Worm (Caenorhabditis elegans) whole organism, L4/young adult: ENCODE measurements around the gene R13H4.6.

Experiments used
- W03F9.2 ChIP-seq: fragments of 150-350 bp; optimal IDR thresholded peaks from 2 replicates; lab custom pipeline; 2014; ENCODE audit warnings: missing biosample characterization, missing genetic modification characterization
- dao-5 ChIP-seq: sonication (generic microtip); optimal IDR thresholded peaks from 2 replicates; lab custom pipeline; 2016; ENCODE audit warnings: missing genotype, missing genetic modification characterization, moderate library complexity, missing compliant biosample characterization
- him-1 ChIP-seq: sonication (generic microtip); optimal IDR thresholded peaks from 2 replicates; lab custom pipeline; 2016; ENCODE audit warnings: missing genotype, missing genetic modification reagents, missing genetic modification characterization, missing compliant biosample characterization

R13H4.6 gene

ce11 chrV:11861880-11862544 lies 905 bp upstream of the R13H4.6 start:
- no peak for TF ChIP-seq him-1 (tag; lab: Kevin White, UChicago)
- no peak for TF ChIP-seq W03F9.2 (tag; lab: Kevin White, UChicago)
- no peak for TF ChIP-seq dao-5

DNA sequence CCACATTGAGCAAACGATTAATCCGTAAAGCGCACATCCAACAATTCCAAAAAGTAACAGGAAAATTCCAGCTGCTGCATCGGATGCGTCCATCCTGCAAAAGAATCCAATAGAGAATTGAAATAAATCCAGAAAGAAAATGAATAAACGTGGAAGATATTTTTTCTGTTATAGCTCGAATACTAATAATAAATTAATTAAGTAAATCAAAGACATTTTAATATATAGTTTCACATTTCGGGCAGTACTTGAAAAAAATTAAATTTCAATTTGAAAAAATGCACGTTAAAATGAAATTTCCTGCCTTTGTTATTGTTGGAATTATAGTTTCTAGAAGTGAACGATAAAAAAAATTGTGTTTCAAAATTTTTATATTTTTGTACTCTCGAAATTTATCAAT lies 5.2 kb downstream of the R13H4.6 start, which contains the start of gene R13H4.7:
Gene R13H4.7 (minus strand): TSS at position 101 of the 400 bp plus-strand sequence.
- TF ChIP-seq dao-5 (no peak), him-1 (tag; lab: Kevin White, UChicago) (no peak), W03F9.2 (tag; lab: Kevin White, UChicago) (no peak)

- TF ChIP-seq him-1 (tag; lab: Kevin White, UChicago) (no peak), W03F9.2 (tag; lab: Kevin White, UChicago) (no peak), dao-5 (no peak)
Measured at ce11 chrV:11875060-11875459, 12.1 kb downstream of the R13H4.6 start, which contains the start of gene sulp-4. Gene sulp-4, plus strand, starts transcription at chrV:11875360.

- TF ChIP-seq W03F9.2 (tag; lab: Kevin White, UChicago), result no peak
- TF ChIP-seq dao-5, result no peak
- no peak for TF ChIP-seq him-1 (tag; lab: Kevin White, UChicago)
Measured at ce11 chrV:11876657-11877056, 13.7 kb downstream of the R13H4.6 start.

- TF ChIP-seq dao-5, result no peak
- no peak for TF ChIP-seq W03F9.2 (tag; lab: Kevin White, UChicago)
- no peak for TF ChIP-seq him-1 (tag; lab: Kevin White, UChicago)
Measured at ce11 chrV:11879732-11880131, 16.8 kb downstream of the R13H4.6 start, which contains the start of gene sulp-5. Gene sulp-5, plus strand, starts transcription at chrV:11880032.

- no peak for TF ChIP-seq W03F9.2 (tag; lab: Kevin White, UChicago)
- no peak for TF ChIP-seq dao-5
- TF ChIP-seq him-1 (tag; lab: Kevin White, UChicago), result no peak
Measured at ce11 chrV:11883215-11883614, 20.3 kb downstream of the R13H4.6 start.

ce11 chrV:11885087-11885486 lies 22.2 kb downstream of the R13H4.6 start:
- TF ChIP-seq W03F9.2 (tag; lab: Kevin White, UChicago) (no peak), dao-5 (no peak), him-1 (tag; lab: Kevin White, UChicago) (no peak)

DNA sequence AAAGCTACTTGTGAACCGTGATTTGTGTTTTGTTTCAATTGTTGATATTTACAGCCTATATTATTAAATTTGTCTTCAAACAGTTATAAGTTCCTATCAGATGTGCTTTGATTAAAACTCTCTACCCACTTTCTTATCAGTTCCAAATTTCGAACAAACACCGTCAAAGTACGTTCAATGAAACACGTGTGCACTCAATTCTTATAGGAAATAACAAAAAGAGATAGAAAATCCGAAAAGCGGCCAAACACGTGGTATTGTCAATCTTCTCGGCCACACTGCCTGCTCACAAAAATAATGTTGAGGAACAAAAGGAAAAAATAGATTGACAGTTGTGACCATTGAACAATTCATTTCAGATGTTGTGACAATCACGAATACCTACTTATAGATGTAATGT lies 23.0 kb downstream of the R13H4.6 start:
- TF ChIP-seq W03F9.2 (tag; lab: Kevin White, UChicago) (no peak), him-1 (tag; lab: Kevin White, UChicago) (no peak), dao-5 (no peak)

DNA sequence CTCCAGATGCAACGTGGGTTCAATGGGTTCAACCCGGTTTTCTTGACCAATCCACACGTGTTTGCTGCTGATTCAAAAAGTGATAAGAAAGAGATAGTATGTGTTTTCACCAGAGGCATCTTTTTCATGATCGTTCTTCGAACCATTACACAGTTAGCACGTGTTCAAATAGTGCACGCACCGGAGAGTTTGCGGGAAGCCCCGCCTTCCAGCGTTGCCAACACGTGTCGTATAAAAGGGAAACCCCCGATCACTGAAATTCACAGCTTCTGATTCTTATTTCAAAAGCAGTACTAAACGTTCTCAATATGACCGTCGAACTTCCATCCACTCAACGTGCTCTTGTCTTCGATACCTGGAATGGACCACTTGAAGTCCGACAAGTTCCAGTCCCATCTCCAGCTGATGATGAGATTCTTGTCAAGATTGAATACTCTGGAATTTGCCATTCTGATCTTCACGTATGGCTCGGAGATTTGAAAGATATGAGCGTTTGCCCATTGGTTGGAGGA lies 25.1 kb downstream of the R13H4.6 start, which contains the start of gene adh-1:
Gene adh-1 (plus strand): TSS at position 261 of the 512 bp plus-strand sequence.
- no peak for TF ChIP-seq him-1 (tag; lab: Kevin White, UChicago)
- no peak for TF ChIP-seq dao-5
- TF ChIP-seq W03F9.2 (tag; lab: Kevin White, UChicago), result no peak

DNA sequence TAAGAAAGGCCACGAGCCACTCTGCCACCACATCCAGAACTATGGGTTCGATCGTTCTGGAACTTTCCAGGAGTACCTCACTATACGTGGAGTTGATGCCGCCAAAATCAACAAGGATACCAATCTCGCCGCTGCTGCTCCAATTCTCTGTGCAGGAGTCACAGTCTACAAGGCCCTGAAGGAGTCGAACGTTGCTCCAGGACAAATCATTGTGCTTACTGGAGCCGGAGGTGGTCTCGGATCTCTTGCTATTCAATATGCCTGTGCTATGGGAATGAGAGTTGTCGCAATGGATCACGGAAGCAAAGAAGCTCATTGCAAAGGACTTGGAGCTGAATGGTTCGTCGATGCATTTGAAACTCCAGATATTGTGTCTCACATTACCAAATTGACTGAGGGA lies 25.7 kb downstream of the R13H4.6 start:
- no peak for TF ChIP-seq dao-5
- TF ChIP-seq him-1 (tag; lab: Kevin White, UChicago), result no peak
- TF ChIP-seq W03F9.2 (tag; lab: Kevin White, UChicago), result no peak

ce11 chrV:11889115-11889935 lies 26.4 kb downstream of the R13H4.6 start:
- TF ChIP-seq dao-5 (no peak), W03F9.2 (tag; lab: Kevin White, UChicago) (no peak), him-1 (tag; lab: Kevin White, UChicago) (no peak)

ce11 chrV:11891143-11891862 lies 28.4 kb downstream of the R13H4.6 start, which contains the start of the genes sodh-2 and srx-76:
Gene sodh-2, minus strand, starts transcription at chrV:11891243.
Gene srx-76, plus strand, starts transcription at chrV:11891812.
- TF ChIP-seq W03F9.2 (tag; lab: Kevin White, UChicago), result no peak
- TF ChIP-seq him-1 (tag; lab: Kevin White, UChicago), result no peak
- no peak for TF ChIP-seq dao-5

ce11 chrV:11893975-11894374 lies 31.1 kb downstream of the R13H4.6 start, which contains the start of gene K12G11.6:
Gene K12G11.6, plus strand, starts transcription at chrV:11894331.
- TF ChIP-seq him-1 (tag; lab: Kevin White, UChicago) (no peak), dao-5 (no peak), W03F9.2 (tag; lab: Kevin White, UChicago) (no peak)
